Fruit fly (Drosophila melanogaster) whole organism, pupa: ENCODE data around the gene CG17572.

Experiments
- CG14655 ChIP-seq: fragments of 200-800 bp; sonication (Bioruptor generic); optimal IDR thresholded peaks from 3 replicates; lab custom pipeline; 2017; ENCODE audit warnings: mild to moderate bottlenecking, missing biosample characterization, missing genetic modification reagents, missing genetic modification characterization
- CG17806 ChIP-seq: fragments of 200-800 bp; sonication (Bioruptor generic); optimal IDR thresholded peaks from 2 replicates; lab custom pipeline; 2018; ENCODE audit warnings: missing biosample characterization, mild to moderate bottlenecking, missing genetic modification characterization, moderate library complexity
- Ets98B ChIP-seq: fragments of 200-800 bp; sonication (Bioruptor generic); IDR thresholded peaks from 2 replicates; pipeline ENCODE4 v1.3.6; 2022; ENCODE audit warnings: missing biosample characterization, missing genetic modification characterization
- Pif1A ChIP-seq: fragments of 200-800 bp; sonication (Bioruptor generic); optimal IDR thresholded peaks from 3 replicates; lab custom pipeline; 2016; ENCODE audit warnings: missing biosample characterization, missing genetic modification characterization
- Pif1B ChIP-seq: fragments of 200-800 bp; sonication (Bioruptor generic); optimal IDR thresholded peaks from 3 replicates; lab custom pipeline; 2016; ENCODE audit warnings: missing biosample characterization, missing genetic modification characterization
- gl ChIP-seq: fragments of 200-800 bp; sonication (Bioruptor generic); optimal IDR thresholded peaks from 2 replicates; lab custom pipeline; 2018; ENCODE audit warnings: missing biosample characterization, mild to moderate bottlenecking, missing genetic modification characterization

dm6 chr2L:19078928-19079327 is 5.0 kb upstream of the CG17572 start, which contains the start of gene CG10700:
- TF ChIP-seq Pif1A (GFP tag; lab: Kevin White, UChicago) (no peak), CG14655 (GFP tag; lab: Kevin White, UChicago) (no peak), Ets98B (GFP tag; lab: Robert Waterston, UW) (no peak), Pif1B (GFP tag; lab: Kevin White, UChicago) (no peak), gl (tag; lab: Kevin White, UChicago) (no peak), CG17806 (tag; lab: Kevin White, UChicago) (no peak)
